Fruit fly (Drosophila melanogaster) Kc167 (cell line): ENCODE data around the gene SH3PX1.

Source experiments
- Sin3A ChIP-seq: fragments of >200 bp; optimal IDR thresholded peaks from 2 replicates; lab custom pipeline; 2018; ENCODE audit warnings: missing external identifiers
- h ChIP-seq: fragments of >200 bp; optimal IDR thresholded peaks from 3 replicates; lab custom pipeline; 2018; ENCODE audit warnings: missing external identifiers
- psq ChIP-seq: fragments of >200 bp; optimal IDR thresholded peaks from 2 replicates; lab custom pipeline; 2017; ENCODE audit warnings: missing external identifiers

- TF ChIP-seq Sin3A (no peak), psq (lab: Kevin White, UChicago) (no peak), h (lab: Kevin White, UChicago) (no peak)
These were observed 36.4 kb downstream of the SH3PX1 start for dm6 chr3L:9677260-9677659.
